Worm (Caenorhabditis elegans) whole organism, mixed stage, embryonic: ENCODE results near the gene Y38E10A.22.

ENCODE experiments used
- drap-1 ChIP-seq: fragments of 200-800 bp; sonication (Bioruptor generic); optimal IDR thresholded peaks from 3 replicates; lab custom pipeline; 2018; ENCODE audit warnings: mild to moderate bottlenecking, missing genetic modification characterization, missing compliant biosample characterization
- elt-3 ChIP-seq: fragments of 150-350 bp; optimal IDR thresholded peaks from 2 replicates; lab custom pipeline; 2014; ENCODE audit warnings: missing biosample characterization, missing genetic modification characterization
- mep-1 ChIP-seq: fragments of 150-350 bp; optimal IDR thresholded peaks from 2 replicates; lab custom pipeline; 2017; ENCODE audit warnings: missing biosample characterization, missing genetic modification reagents, missing genetic modification characterization, inconsistent platforms
- nhr-12 ChIP-seq: fragments of 150-350 bp; optimal IDR thresholded peaks from 2 replicates; lab custom pipeline; 2014; ENCODE audit warnings: missing biosample characterization, missing genetic modification characterization
- nhr-237 ChIP-seq: fragments of 150-350 bp; optimal IDR thresholded peaks from 2 replicates; lab custom pipeline; 2014; ENCODE audit warnings: missing biosample characterization, missing genetic modification characterization
- nhr-28 ChIP-seq: fragments of 150-350 bp; optimal IDR thresholded peaks from 2 replicates; lab custom pipeline; 2014; ENCODE audit warnings: missing biosample characterization, missing genetic modification characterization
- pha-4 ChIP-seq: fragments of 150-350 bp; optimal IDR thresholded peaks from 2 replicates; lab custom pipeline; 2018; ENCODE audit warnings: missing biosample characterization, missing genetic modification reagents, missing genetic modification characterization
- unc-39 ChIP-seq: fragments of 150-350 bp; optimal IDR thresholded peaks from 2 replicates; lab custom pipeline; 2014; ENCODE audit warnings: missing biosample characterization, missing genetic modification characterization
- unc-62 ChIP-seq: fragments of 150-350 bp; optimal IDR thresholded peaks from 2 replicates; lab custom pipeline; 2014; ENCODE audit warnings: missing biosample characterization, missing genetic modification reagents, missing genetic modification characterization

- TF ChIP-seq elt-3 (peak; percentile 18), unc-39 (tag; lab: Kevin White, UChicago) (no peak), nhr-28 (tag; lab: Kevin White, UChicago) (no peak), nhr-237 (tag; lab: Kevin White, UChicago) (no peak), drap-1 (GFP tag; lab: Kevin White, UChicago) (no peak), nhr-12 (tag; lab: Kevin White, UChicago) (no peak), pha-4 (tag; lab: Kevin White, UChicago) (no peak), mep-1 (no peak), unc-62 (GFP tag; lab: Kevin White, UChicago) (peak; percentile 42)
These were observed 11.7 kb upstream of the Y38E10A.22 start for ce11 chrII:12689333-12689732.
